Fruit fly (Drosophila melanogaster) whole organism, embryonic: ENCODE measurements around the gene Tti1.

Source experiments
- Asciz ChIP-seq: fragments of 200-800 bp; sonication (Bioruptor generic); optimal IDR thresholded peaks from 2 replicates; lab custom pipeline; 2017; ENCODE audit warnings: missing biosample characterization, mild to moderate bottlenecking, missing genetic modification characterization, missing genetic modification reagents
- Atf3 ChIP-seq: fragments of 200-800 bp; sonication (Bioruptor generic); optimal IDR thresholded peaks from 3 replicates; lab custom pipeline; 2016; ENCODE audit warnings: missing biosample characterization, missing genetic modification characterization
- CG11093 ChIP-seq: fragments of 200-800 bp; sonication (Bioruptor generic); IDR thresholded peaks from 3 replicates; pipeline ENCODE4 v1.3.6; 2022; ENCODE audit warnings: missing biosample characterization, missing genetic modification characterization
- CG12155 ChIP-seq: fragments of 200-800 bp; sonication (Bioruptor generic); optimal IDR thresholded peaks from 3 replicates; lab custom pipeline; 2016; ENCODE audit warnings: missing biosample characterization, missing genetic modification characterization
- CG12391 ChIP-seq: fragments of 200-800 bp; sonication (Bioruptor generic); optimal IDR thresholded peaks from 3 replicates; lab custom pipeline; 2018; ENCODE audit warnings: missing biosample characterization, mild to moderate bottlenecking, missing genetic modification characterization, moderate library complexity
- CG12659 ChIP-seq: fragments of 200-800 bp; sonication (Bioruptor generic); optimal IDR thresholded peaks from 3 replicates; lab custom pipeline; 2017; ENCODE audit warnings: mild to moderate bottlenecking, missing biosample characterization, missing genetic modification reagents, missing genetic modification characterization
- CG13775 ChIP-seq: fragments of 200-800 bp; sonication (Bioruptor generic); optimal IDR thresholded peaks from 3 replicates; lab custom pipeline; 2017; ENCODE audit warnings: missing biosample characterization, mild to moderate bottlenecking, missing genetic modification characterization
- CG14860 ChIP-seq: fragments of 200-800 bp; sonication (Bioruptor generic); IDR thresholded peaks from 3 replicates; pipeline ENCODE4 v1.3.6; 2022; ENCODE audit warnings: missing biosample characterization, missing genetic modification characterization; ENCODE audit not compliant: partially characterized antibody
- CG15011 ChIP-seq: fragments of 200-800 bp; sonication (Bioruptor generic); optimal IDR thresholded peaks from 3 replicates; lab custom pipeline; 2018; ENCODE audit warnings: missing biosample characterization, mild to moderate bottlenecking, missing genetic modification characterization
- CG17186 ChIP-seq: fragments of 200-800 bp; sonication (Bioruptor generic); optimal IDR thresholded peaks from 3 replicates; lab custom pipeline; 2017; ENCODE audit warnings: missing biosample characterization, missing genetic modification reagents, missing genetic modification characterization
- CG17328 ChIP-seq: fragments of 200-800 bp; sonication (Bioruptor generic); IDR thresholded peaks from 2 replicates; pipeline ENCODE4 v1.3.6; 2022; ENCODE audit warnings: missing biosample characterization, missing genetic modification characterization
- CG17359 ChIP-seq: fragments of 200-800 bp; sonication (Bioruptor generic); optimal IDR thresholded peaks from 3 replicates; lab custom pipeline; 2018; ENCODE audit warnings: missing biosample characterization, mild to moderate bottlenecking, missing genetic modification characterization, moderate library complexity
- CG1832 ChIP-seq: fragments of 200-800 bp; sonication (Bioruptor generic); optimal IDR thresholded peaks from 2 replicates; lab custom pipeline; 2017; ENCODE audit warnings: missing biosample characterization, mild to moderate bottlenecking, missing genetic modification characterization, inconsistent platforms
- CG30020 ChIP-seq: fragments of 200-800 bp; optimal IDR thresholded peaks from 2 replicates; lab custom pipeline; 2019; ENCODE audit warnings: missing biosample characterization, mild to moderate bottlenecking, missing genetic modification characterization, moderate library complexity
- CG31388 ChIP-seq: fragments of 200-800 bp; sonication (Bioruptor generic); optimal IDR thresholded peaks from 2 replicates; lab custom pipeline; 2016; ENCODE audit warnings: missing biosample characterization, missing genetic modification characterization
- CG3407 ChIP-seq: fragments of 200-800 bp; sonication (Bioruptor generic); optimal IDR thresholded peaks from 2 replicates; lab custom pipeline; 2018; ENCODE audit warnings: missing biosample characterization, mild to moderate bottlenecking, missing genetic modification characterization
- CG3838 ChIP-seq: fragments of 200-800 bp; sonication (Bioruptor generic); optimal IDR thresholded peaks from 3 replicates; lab custom pipeline; 2016; ENCODE audit warnings: missing biosample characterization, missing genetic modification characterization
- CG3995 ChIP-seq: fragments of 200-800 bp; sonication (Bioruptor generic); optimal IDR thresholded peaks from 3 replicates; lab custom pipeline; 2016; ENCODE audit warnings: missing biosample characterization, missing genetic modification characterization
- CG4424 ChIP-seq: fragments of 200-800 bp; sonication (Bioruptor generic); optimal IDR thresholded peaks from 3 replicates; lab custom pipeline; 2016; ENCODE audit warnings: missing biosample characterization, missing genetic modification characterization
- CG8388 ChIP-seq: fragments of 200-800 bp; sonication (Bioruptor generic); optimal IDR thresholded peaks from 2 replicates; lab custom pipeline; 2019; ENCODE audit warnings: missing biosample characterization, mild to moderate bottlenecking, missing genetic modification characterization, moderate library complexity
- CG9797 ChIP-seq: fragments of 200-800 bp; sonication (Bioruptor generic); optimal IDR thresholded peaks from 3 replicates; lab custom pipeline; 2018; ENCODE audit warnings: missing biosample characterization, mild to moderate bottlenecking, missing genetic modification characterization
- CG9817 ChIP-seq: fragments of 200-800 bp; sonication (Bioruptor generic); optimal IDR thresholded peaks from 2 replicates; lab custom pipeline; 2018; ENCODE audit warnings: missing biosample characterization, mild to moderate bottlenecking, missing genetic modification characterization, moderate library complexity
- Dp ChIP-seq: fragments of 200-800 bp; sonication (Bioruptor generic); optimal IDR thresholded peaks from 2 replicates; lab custom pipeline; 2018; ENCODE audit warnings: missing biosample characterization, mild to moderate bottlenecking, missing genetic modification characterization, moderate library complexity
- Drgx ChIP-seq: fragments of 200-800 bp; sonication (Bioruptor generic); IDR thresholded peaks from 2 replicates; pipeline ENCODE4 v1.3.6; 2022; ENCODE audit warnings: missing biosample characterization, missing genetic modification characterization
- Ets65A ChIP-seq: fragments of 200-800 bp; sonication (Bioruptor generic); peaks from one replicate; lab custom pipeline; 2016; ENCODE audit warnings: missing biosample characterization, missing genetic modification characterization
- Hsf ChIP-seq: fragments of 200-800 bp; sonication (Bioruptor generic); optimal IDR thresholded peaks from 3 replicates; lab custom pipeline; 2016; ENCODE audit warnings: missing biosample characterization, missing genetic modification characterization
- MESR4 ChIP-seq: fragments of 200-800 bp; sonication (Bioruptor generic); optimal IDR thresholded peaks from 2 replicates; lab custom pipeline; 2018; ENCODE audit warnings: missing biosample characterization, mild to moderate bottlenecking, missing genetic modification characterization, moderate library complexity
- Opbp ChIP-seq: fragments of 200-800 bp; sonication (Bioruptor generic); IDR thresholded peaks from 3 replicates; pipeline ENCODE4 v1.3.6; 2022; ENCODE audit warnings: missing biosample characterization, missing genetic modification characterization; ENCODE audit not compliant: partially characterized antibody
- Rx ChIP-seq: fragments of 200-800 bp; sonication (Bioruptor generic); IDR thresholded peaks from 2 replicates; pipeline ENCODE4 v1.3.6; 2022; ENCODE audit warnings: missing biosample characterization, missing genetic modification characterization
- Sox100B ChIP-seq: fragments of 200-800 bp; sonication (Bioruptor generic); optimal IDR thresholded peaks from 3 replicates; lab custom pipeline; 2018; ENCODE audit warnings: missing biosample characterization, mild to moderate bottlenecking, missing genetic modification characterization
- TFAM ChIP-seq: fragments of 200-800 bp; sonication (Bioruptor generic); optimal IDR thresholded peaks from 2 replicates; lab custom pipeline; 2017; ENCODE audit warnings: missing biosample characterization, missing genetic modification characterization, inconsistent platforms
- Xbp1 ChIP-seq: fragments of 200-800 bp; sonication (Bioruptor generic); optimal IDR thresholded peaks from 3 replicates; lab custom pipeline; 2016; ENCODE audit warnings: missing biosample characterization, mild to moderate bottlenecking, missing genetic modification characterization
- ab ChIP-seq: fragments of 200-800 bp; sonication (Bioruptor generic); optimal IDR thresholded peaks from 2 replicates; lab custom pipeline; 2016; ENCODE audit warnings: missing biosample characterization, missing genetic modification characterization
- cg ChIP-seq: fragments of 200-800 bp; sonication (Bioruptor generic); optimal IDR thresholded peaks from 3 replicates; lab custom pipeline; 2019; ENCODE audit warnings: missing biosample characterization, mild to moderate bottlenecking, missing genetic modification characterization, moderate library complexity
- dan ChIP-seq: fragments of 200-800 bp; sonication (Bioruptor generic); IDR thresholded peaks from 2 replicates; pipeline ENCODE4 v1.3.6; 2022; ENCODE audit warnings: missing biosample characterization, missing genetic modification characterization
- disco-r ChIP-seq: fragments of 200-800 bp; sonication (Bioruptor generic); optimal IDR thresholded peaks from 2 replicates; lab custom pipeline; 2016; ENCODE audit warnings: missing biosample characterization, missing genetic modification characterization
- dm ChIP-seq: fragments of 200-800 bp; sonication (Bioruptor generic); optimal IDR thresholded peaks from 3 replicates; lab custom pipeline; 2016; ENCODE audit warnings: missing biosample characterization, missing genetic modification characterization
- dmrt99B ChIP-seq: fragments of 200-800 bp; sonication (Bioruptor generic); optimal IDR thresholded peaks from 2 replicates; lab custom pipeline; 2018; ENCODE audit warnings: missing biosample characterization, mild to moderate bottlenecking, missing genetic modification characterization, moderate library complexity
- emc ChIP-seq: fragments of 200-800 bp; sonication (Bioruptor generic); optimal IDR thresholded peaks from 2 replicates; lab custom pipeline; 2016; ENCODE audit warnings: missing biosample characterization, missing genetic modification characterization
- her ChIP-seq: fragments of 200-800 bp; sonication (Bioruptor generic); optimal IDR thresholded peaks from 2 replicates; lab custom pipeline; 2016; ENCODE audit warnings: missing biosample characterization, missing genetic modification characterization
- insv ChIP-seq, 2 experiments: fragments of 200-800 bp; sonication (Bioruptor generic); optimal IDR thresholded peaks; 3 replicates each; lab custom pipeline; 2016 to 2018; ENCODE audit warnings: missing biosample characterization in 2 of 2, missing genetic modification characterization in 2 of 2
- inv ChIP-seq: fragments of 200-800 bp; sonication (Bioruptor generic); IDR thresholded peaks from 2 replicates; pipeline ENCODE4 v1.3.6; 2022; ENCODE audit warnings: missing biosample characterization, missing genetic modification characterization; ENCODE audit not compliant: partially characterized antibody
- kay ChIP-seq: fragments of 200-800 bp; sonication (Bioruptor generic); optimal IDR thresholded peaks from 2 replicates; lab custom pipeline; 2016; ENCODE audit warnings: missing biosample characterization, missing genetic modification characterization
- oc ChIP-seq: fragments of 200-800 bp; sonication (Bioruptor generic); optimal IDR thresholded peaks from 2 replicates; lab custom pipeline; 2018; ENCODE audit warnings: missing biosample characterization, mild to moderate bottlenecking, missing genetic modification characterization, moderate library complexity
- pb ChIP-seq: fragments of 200-800 bp; sonication (Bioruptor generic); optimal IDR thresholded peaks from 3 replicates; lab custom pipeline; 2016; ENCODE audit warnings: missing biosample characterization, missing genetic modification characterization
- phol ChIP-seq: fragments of 200-800 bp; sonication (Bioruptor generic); optimal IDR thresholded peaks from 3 replicates; lab custom pipeline; 2018; ENCODE audit warnings: missing biosample characterization, mild to moderate bottlenecking, missing genetic modification characterization, moderate library complexity
- slou ChIP-seq: fragments of 200-800 bp; sonication (Bioruptor generic); optimal IDR thresholded peaks from 3 replicates; lab custom pipeline; 2016; ENCODE audit warnings: missing biosample characterization, missing genetic modification characterization
- sug ChIP-seq: fragments of 200-800 bp; optimal IDR thresholded peaks from 2 replicates; lab custom pipeline; 2019; ENCODE audit warnings: missing biosample characterization, mild to moderate bottlenecking, missing genetic modification characterization, moderate library complexity
- vvl ChIP-seq: fragments of 200-800 bp; sonication (Bioruptor generic); IDR thresholded peaks from 2 replicates; pipeline ENCODE4 v1.3.6; 2022; ENCODE audit warnings: missing biosample characterization, missing genetic modification characterization

Tti1 gene

DNA sequence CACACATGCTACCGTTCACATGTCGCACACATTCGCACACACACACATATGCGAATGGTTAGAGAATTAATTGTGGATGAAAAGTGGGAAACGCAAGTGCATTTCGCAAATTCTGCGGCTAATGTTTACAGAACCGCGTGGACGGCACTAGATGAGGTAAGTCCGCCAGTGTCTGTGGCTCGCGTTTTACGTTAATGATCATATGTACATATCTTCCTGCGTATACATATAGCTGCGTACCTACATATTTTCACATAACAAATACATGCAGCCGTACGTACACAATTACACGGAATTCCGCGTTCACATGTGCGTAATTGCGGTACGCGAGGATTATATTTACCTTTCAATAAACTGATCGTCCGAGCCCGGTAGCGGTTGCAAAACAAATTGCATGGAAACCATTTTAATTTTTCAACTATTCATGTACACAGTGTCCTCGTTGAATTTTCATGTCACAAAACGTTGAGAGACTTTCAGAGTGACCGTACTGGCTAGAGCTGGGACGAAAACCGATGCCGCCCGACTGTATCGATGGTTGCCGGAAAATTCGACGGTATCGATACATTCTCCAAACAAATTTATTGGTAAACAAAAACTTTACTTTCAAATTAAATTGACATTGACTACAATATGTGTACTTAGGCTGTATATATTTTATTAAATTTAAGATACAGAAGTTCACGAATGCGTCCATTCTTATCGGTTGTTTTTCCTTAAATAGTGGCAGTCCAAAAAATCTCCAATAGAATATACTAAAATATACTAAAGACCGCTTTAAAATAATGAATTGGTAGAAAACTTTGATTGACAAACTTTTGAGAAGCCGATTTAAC is 29.1 kb downstream of the Tti1 start, which contains the start of gene hyd (continued):
- TF ChIP-seq Dp (GFP tag; lab: Kevin White, UChicago) (peak; percentile 57), CG12391 (tag; lab: Kevin White, UChicago) (no peak), dan (GFP tag; lab: Robert Waterston, UW) (no peak), Drgx (GFP tag; lab: Robert Waterston, UW) (no peak), CG3995 (peak; percentile 45), dmrt99B (tag; lab: Kevin White, UChicago) (no peak), CG12155 (GFP tag; lab: Kevin White, UChicago) (no peak), CG9817 (no peak), Opbp (GFP tag; lab: Robert Waterston, UW) (peak; percentile 87), Asciz (GFP tag; lab: Kevin White, UChicago) (no peak), dm (GFP tag; lab: Kevin White, UChicago) (peak; percentile 15), ab (GFP tag; lab: Kevin White, UChicago) (no peak), CG9797 (GFP tag; lab: Kevin White, UChicago) (peak; percentile 88), Rx (no peak), CG1832 (GFP tag; lab: Kevin White, UChicago) (no peak), CG17359 (tag; lab: Kevin White, UChicago) (no peak), CG8388 (GFP tag; lab: Kevin White, UChicago) (no peak), CG13775 (GFP tag; lab: Kevin White, UChicago) (no peak), her (no peak), Xbp1 (peak; percentile 15), Sox100B (GFP tag; lab: Kevin White, UChicago) (no peak), emc (no peak), sug (tag; lab: Kevin White, UChicago) (no peak), Atf3 (GFP tag; lab: Kevin White, UChicago) (no peak), slou (GFP tag; lab: Kevin White, UChicago) (no peak), CG11093 (GFP tag; lab: Robert Waterston, UW) (no peak), CG3838 (GFP tag; lab: Kevin White, UChicago) (no peak), cg (GFP tag; lab: Kevin White, UChicago) (peak; percentile 98), CG15011 (GFP tag; lab: Kevin White, UChicago) (no peak), CG30020 (tag; lab: Kevin White, UChicago) (peak; percentile 51), CG3407 (GFP tag; lab: Kevin White, UChicago) (no peak), insv (GFP tag; optimal IDR thresholded peaks at IDR 0.05; lab: Kevin White, UChicago) (peak in 1 of 2 experiments; percentile 14), pb (GFP tag; lab: Kevin White, UChicago) (no peak), disco-r (GFP tag; lab: Kevin White, UChicago) (no peak), phol (peak; percentile 42), TFAM (no peak), CG14860 (GFP tag; lab: Robert Waterston, UW) (peak; percentile 66; the same call in 2 of the 3 replicates), oc (no peak), CG12659 (GFP tag; lab: Kevin White, UChicago) (peak; percentile 77), Ets65A (GFP tag; lab: Kevin White, UChicago) (no peak), CG17328 (GFP tag; lab: Robert Waterston, UW) (no peak), Hsf (no peak), CG4424 (GFP tag; lab: Kevin White, UChicago) (peak; percentile 2), kay (GFP tag; lab: Kevin White, UChicago) (no peak), MESR4 (GFP tag; lab: Kevin White, UChicago) (peak; percentile 92), CG17186 (peak; percentile 24), inv (peak; percentile 79), vvl (GFP tag; lab: Robert Waterston, UW) (no peak; the same call in 1 of the 2 replicates), CG31388 (GFP tag; lab: Kevin White, UChicago) (no peak)
